Fruit fly (Drosophila melanogaster): ENCODE results near the gene Pkcdelta.

DNA sequence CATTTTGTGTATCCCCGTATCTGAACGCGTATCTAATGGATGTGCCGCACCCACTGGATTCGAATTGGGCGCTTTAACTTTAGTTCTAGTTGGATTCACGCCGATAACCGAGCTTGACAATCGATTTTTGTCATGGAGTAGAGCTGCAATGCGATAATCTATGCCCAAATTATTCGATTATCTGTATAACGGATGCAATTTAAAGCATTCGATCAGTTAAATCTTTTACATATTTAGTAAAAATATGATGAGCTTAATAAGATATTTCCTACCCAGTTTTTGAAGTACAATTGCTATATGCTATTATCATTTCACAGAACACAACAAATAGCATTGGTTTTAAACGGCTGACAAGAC, 35.2 kb downstream of the Pkcdelta start:
- TF ChIP-seq Abd-B (GFP tag; optimal IDR thresholded peaks at IDR 0.05) (no peak), wdn (GFP tag; IDR thresholded peaks at IDR 0.05) (no peak), row (GFP tag; IDR thresholded peaks at IDR 0.05) (no peak), scrt (GFP tag; optimal IDR thresholded peaks at IDR 0.05) (no peak), CG7372 (GFP tag; IDR thresholded peaks at IDR 0.05) (no peak), D19B (GFP tag; optimal IDR thresholded peaks at IDR 0.05) (no peak)
